Worm (Caenorhabditis elegans): ENCODE results near the gene fbxc-17.
"Not testable (repeated sequence)": the region's sequence is repeated elsewhere in the genome, so short reads cannot be mapped to it uniquely, and the experiment has no call there.

The fbxc-17 gene

ce11 chrII:972850-973249 is 6.2 kb downstream of the fbxc-17 start, which contains the start of gene C32B5.15:
C32B5.15 (minus strand) TSS chrII:972950.
- TF ChIP-seq him-1 (tag; optimal IDR thresholded peaks at IDR 0.05) (no peak), W03F9.2 (tag; optimal IDR thresholded peaks at IDR 0.05) (no peak), dao-5 (tag; optimal IDR thresholded peaks at IDR 0.05) (no peak)

- TF ChIP-seq W03F9.2, him-1, dao-5 (tag; optimal IDR thresholded peaks at IDR 0.05): not testable (repeated sequence)
These were observed 10.9 kb downstream of the fbxc-17 start, which contains the start of gene C32B5.6 for ce11 chrII:968106-968505. C32B5.6 (plus strand) TSS chrII:968406.

- not testable (repeated sequence) for TF ChIP-seq W03F9.2, dao-5, him-1 (tag; optimal IDR thresholded peaks at IDR 0.05)
These were observed 12.1 kb downstream of the fbxc-17 start, which contains the start of gene fbxc-18 for ce11 chrII:966962-967361. fbxc-18 (minus strand) TSS chrII:967062.

ce11 chrII:961961-962360 is 17.1 kb downstream of the fbxc-17 start, which contains the start of gene C32B5.13:
C32B5.13 (minus strand) TSS chrII:962061.
- TF ChIP-seq W03F9.2 (tag; optimal IDR thresholded peaks at IDR 0.05) (no peak), dao-5 (tag; optimal IDR thresholded peaks at IDR 0.05) (no peak), him-1 (tag; optimal IDR thresholded peaks at IDR 0.05) (no peak)

ce11 chrII:960218-960617 is 18.8 kb downstream of the fbxc-17 start, which contains the start of the genes C32B5.18 and C32B5.7:
C32B5.18 (plus strand) TSS chrII:960518.
C32B5.7 (plus strand) TSS chrII:960528.
- no peak for TF ChIP-seq W03F9.2 (tag; optimal IDR thresholded peaks at IDR 0.05)
- TF ChIP-seq him-1 (tag; optimal IDR thresholded peaks at IDR 0.05) = no peak
- no peak for TF ChIP-seq dao-5 (tag; optimal IDR thresholded peaks at IDR 0.05)

DNA sequence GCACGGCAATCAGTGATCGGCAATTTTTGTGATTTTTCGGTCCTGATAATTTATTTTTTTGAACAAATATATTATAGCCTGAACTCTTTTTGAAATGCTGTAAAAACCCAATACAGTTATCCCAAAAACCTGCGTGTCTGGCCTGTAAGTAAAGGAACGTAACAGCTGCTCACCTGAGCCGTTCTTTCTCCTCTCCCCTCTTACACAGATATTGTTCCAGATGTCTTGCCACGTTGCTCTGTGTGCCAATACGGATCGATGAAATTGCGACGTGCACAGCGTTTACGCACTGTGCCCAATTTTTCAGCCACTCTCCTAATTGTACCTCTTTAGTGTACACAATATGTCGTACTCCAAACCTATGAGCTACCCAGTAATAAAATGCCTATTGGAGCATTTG is 20.4 kb downstream of the fbxc-17 start, which contains the start of gene sdz-4:
Gene sdz-4 (plus strand): TSS at position 301 of the 400 bp plus-strand sequence.
- no peak for TF ChIP-seq dao-5 (tag; optimal IDR thresholded peaks at IDR 0.05)
- TF ChIP-seq him-1 (tag; optimal IDR thresholded peaks at IDR 0.05) = no peak

- TF ChIP-seq dao-5, W03F9.2, him-1 (tag; optimal IDR thresholded peaks at IDR 0.05): not testable (repeated sequence)
These were observed 24.4 kb downstream of the fbxc-17 start, which contains the start of gene fbxc-7 for ce11 chrII:954626-955025. fbxc-7 (plus strand) TSS chrII:954926.

DNA sequence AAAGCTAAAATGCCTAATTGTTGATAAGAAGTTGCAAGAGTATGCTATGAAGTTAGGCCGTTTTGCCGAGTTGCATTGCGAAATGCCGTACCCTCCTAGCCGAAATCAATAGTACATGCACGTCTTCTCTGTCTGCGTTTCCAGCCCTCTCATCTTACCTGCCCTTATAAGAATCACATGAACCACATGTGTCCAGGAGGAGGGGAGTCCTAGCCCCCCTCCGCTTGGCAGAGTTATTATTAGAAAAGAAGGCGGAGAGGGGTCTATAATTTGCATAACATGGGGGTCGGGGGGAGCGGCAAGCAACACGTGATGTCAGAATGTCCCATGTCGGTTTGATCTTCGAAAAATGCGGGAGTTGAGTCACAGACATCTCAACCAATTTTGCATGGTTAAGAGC is 26.0 kb downstream of the fbxc-17 start:
- TF ChIP-seq him-1 (tag; optimal IDR thresholded peaks at IDR 0.05) = no peak
- TF ChIP-seq dao-5 (tag; optimal IDR thresholded peaks at IDR 0.05) = no peak
- TF ChIP-seq W03F9.2 (tag; optimal IDR thresholded peaks at IDR 0.05) = no peak

DNA sequence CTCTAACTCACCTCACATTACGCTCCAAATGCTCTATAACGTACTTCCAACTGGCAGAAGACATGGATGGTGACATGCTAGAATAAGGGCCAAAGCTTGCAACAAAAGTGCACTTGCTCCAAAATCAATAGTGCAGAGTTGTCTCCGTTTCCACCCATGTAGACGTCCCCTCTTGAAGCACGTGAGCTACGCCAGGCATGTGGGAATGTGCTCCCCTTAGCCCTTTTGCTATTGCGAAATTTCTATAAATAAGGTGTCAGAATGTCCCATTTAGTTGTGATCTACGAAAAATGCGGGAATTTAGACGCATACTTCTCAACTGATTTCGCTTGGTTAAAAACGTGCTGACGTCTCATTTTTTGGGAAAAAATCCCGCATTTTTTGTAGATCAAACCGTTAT is 28.7 kb downstream of the fbxc-17 start:
- no peak for TF ChIP-seq dao-5 (tag; optimal IDR thresholded peaks at IDR 0.05)
- no peak for TF ChIP-seq him-1 (tag; optimal IDR thresholded peaks at IDR 0.05)
- TF ChIP-seq W03F9.2 (tag; optimal IDR thresholded peaks at IDR 0.05) = no peak

DNA sequence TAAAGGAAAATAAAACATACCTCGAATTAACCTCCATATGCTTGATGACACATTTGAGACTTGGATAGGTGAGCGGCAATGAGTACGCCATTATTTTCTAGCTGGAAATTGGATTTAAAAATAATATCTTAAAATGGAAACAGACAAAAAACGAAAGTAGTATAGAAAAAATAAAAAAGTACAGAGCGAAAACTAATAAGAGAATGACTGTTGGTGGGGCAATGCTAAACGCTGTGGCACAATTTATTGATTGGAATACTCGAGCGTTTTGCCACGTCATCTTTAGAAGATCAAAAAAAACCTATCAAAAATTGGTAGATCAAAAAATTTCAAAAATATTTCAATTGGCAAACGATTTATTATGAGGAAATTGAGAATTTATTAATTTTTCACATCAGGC is 30.9 kb downstream of the fbxc-17 start, which contains the start of gene fbxc-32:
Gene fbxc-32 (minus strand): TSS at position 101 of the 400 bp plus-strand sequence.
- no peak for TF ChIP-seq dao-5 (tag; optimal IDR thresholded peaks at IDR 0.05)
- TF ChIP-seq W03F9.2 (tag; optimal IDR thresholded peaks at IDR 0.05) = no peak
- no peak for TF ChIP-seq him-1 (tag; optimal IDR thresholded peaks at IDR 0.05)

DNA sequence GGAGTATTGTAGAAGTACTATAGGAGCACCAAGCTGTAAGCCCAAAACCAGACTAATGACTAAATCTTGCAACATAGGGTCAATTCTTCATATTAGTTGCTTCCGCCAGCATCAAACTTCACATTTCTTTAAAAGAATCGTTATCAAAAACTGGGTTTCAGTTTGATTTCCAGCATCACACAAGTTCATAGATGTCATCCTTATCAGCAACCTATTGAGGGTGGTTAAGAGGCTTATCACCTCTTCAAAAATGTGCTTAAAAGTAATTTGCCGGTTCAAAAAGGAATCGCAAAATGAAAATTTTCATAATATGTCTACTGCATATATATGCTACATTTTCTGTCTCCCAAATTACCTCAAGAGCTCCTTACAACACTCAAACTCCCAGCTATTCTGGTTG is 35.3 kb downstream of the fbxc-17 start, which contains the start of gene clec-43:
Gene clec-43 (plus strand): TSS at position 294 of the 400 bp plus-strand sequence.
- TF ChIP-seq dao-5 (tag; optimal IDR thresholded peaks at IDR 0.05) = no peak
- no peak for TF ChIP-seq him-1 (tag; optimal IDR thresholded peaks at IDR 0.05)

DNA sequence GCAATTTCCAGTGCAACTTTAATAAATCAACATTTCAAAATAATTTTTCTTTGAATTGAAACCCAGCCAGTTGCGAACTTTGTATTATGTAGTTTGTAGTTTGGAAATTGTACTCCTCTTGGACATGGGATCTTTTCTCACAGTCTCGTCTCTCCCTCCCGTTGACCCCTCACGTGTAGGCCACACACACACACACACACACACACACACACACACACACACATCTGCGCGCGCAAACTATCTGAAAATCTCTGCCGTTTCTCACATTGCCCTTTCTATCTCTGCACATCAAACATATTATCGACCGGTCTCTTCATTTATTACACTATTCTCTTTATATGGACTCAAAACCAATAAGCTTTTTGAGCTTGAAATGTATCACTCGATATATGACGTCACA is 38.3 kb downstream of the fbxc-17 start, which contains the start of gene fbxc-36:
Gene fbxc-36 (plus strand): TSS at position 205 of the 400 bp plus-strand sequence.
- TF ChIP-seq W03F9.2 (tag; optimal IDR thresholded peaks at IDR 0.05) (no peak), dao-5 (tag; optimal IDR thresholded peaks at IDR 0.05) (no peak), him-1 (tag; optimal IDR thresholded peaks at IDR 0.05) (no peak)

DNA sequence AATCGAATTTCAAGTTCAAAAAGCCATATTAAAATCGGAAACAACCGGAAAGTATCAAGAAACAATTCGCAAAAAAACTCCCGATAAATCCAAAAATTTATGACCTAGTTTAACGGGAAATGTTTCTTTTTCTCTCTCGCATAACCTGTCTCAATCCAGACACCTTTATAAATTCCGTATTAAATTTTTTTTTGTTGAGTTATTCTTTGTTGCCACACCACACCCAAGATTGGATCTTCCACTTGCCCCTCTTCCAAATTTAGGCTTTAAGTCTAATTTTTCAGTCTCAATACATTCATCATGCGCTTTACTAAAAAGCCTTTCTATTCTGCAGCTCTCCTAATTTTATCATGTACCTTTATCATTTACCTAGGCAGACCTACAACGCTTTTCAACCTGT is 40.5 kb downstream of the fbxc-17 start, which contains the start of gene R07C3.3:
Gene R07C3.3 (plus strand): TSS at position 301 of the 400 bp plus-strand sequence.
- TF ChIP-seq dao-5 (tag; optimal IDR thresholded peaks at IDR 0.05) = no peak
- TF ChIP-seq W03F9.2 (tag; optimal IDR thresholded peaks at IDR 0.05) = no peak
- no peak for TF ChIP-seq him-1 (tag; optimal IDR thresholded peaks at IDR 0.05)

ce11 chrII:937265-937664 is 41.8 kb downstream of the fbxc-17 start:
- TF ChIP-seq W03F9.2 (tag; optimal IDR thresholded peaks at IDR 0.05) (no peak), dao-5 (tag; optimal IDR thresholded peaks at IDR 0.05) (no peak), him-1 (tag; optimal IDR thresholded peaks at IDR 0.05) (no peak)
